Worm (Caenorhabditis elegans) whole organism, L4 larva: ENCODE data around the gene F55D10.4.
A peak's percentile ranks its signal among the peaks of the same experiment; 100 is the strongest.

Experiments used
- F26F4.8 ChIP-seq: fragments of 200-800 bp; sonication (Bioruptor generic); conservative IDR thresholded peaks from 2 replicates; pipeline ENCODE4 v1.3.6; 2022; ENCODE audit warnings: missing genetic modification characterization, missing compliant biosample characterization
- F44E2.7 ChIP-seq: fragments of 200-800 bp; sonication (Bioruptor generic); IDR thresholded peaks from 2 replicates; pipeline ENCODE4 v2.1.2; 2022; ENCODE audit warnings: missing genetic modification characterization, missing compliant biosample characterization
- Y105C5A.15 ChIP-seq: fragments of 200-800 bp; sonication (Bioruptor generic); IDR thresholded peaks from 2 replicates; pipeline ENCODE4 v1.3.6; 2022; ENCODE audit warnings: missing genetic modification characterization, missing compliant biosample characterization
- Y5F2A.4 ChIP-seq: fragments of 200-800 bp; sonication (Bioruptor generic); optimal IDR thresholded peaks from 2 replicates; lab custom pipeline; 2018; ENCODE audit warnings: mild to moderate bottlenecking, missing genetic modification characterization, missing compliant biosample characterization
- ZK337.2 ChIP-seq: fragments of 200-800 bp; sonication (Bioruptor generic); IDR thresholded peaks from 2 replicates; pipeline ENCODE4 v1.3.6; 2022; ENCODE audit warnings: missing genetic modification reagents, missing genetic modification characterization, missing compliant biosample characterization
- aly-2 ChIP-seq: sonication (generic microtip); optimal IDR thresholded peaks from 2 replicates; lab custom pipeline; 2018; ENCODE audit warnings: missing biosample characterization, missing genetic modification characterization
- ama-1 ChIP-seq: fragments of 150-350 bp; optimal IDR thresholded peaks from 2 replicates; lab custom pipeline; 2014; ENCODE audit warnings: inconsistent platforms, mixed read lengths
- ceh-20 ChIP-seq: fragments of 200-800 bp; sonication (Bioruptor generic); IDR thresholded peaks from 2 replicates; pipeline ENCODE4 v1.3.6; 2022; ENCODE audit warnings: missing genetic modification reagents, missing genetic modification characterization, missing compliant biosample characterization
- ceh-28 ChIP-seq: fragments of 150-350 bp; optimal IDR thresholded peaks from 2 replicates; lab custom pipeline; 2014; ENCODE audit warnings: missing biosample characterization, missing genetic modification reagents, missing genetic modification characterization
- ceh-44 ChIP-seq: fragments of 200-800 bp; sonication (Bioruptor generic); IDR thresholded peaks from 2 replicates; pipeline ENCODE4 v1.3.6; 2022; ENCODE audit warnings: missing genetic modification reagents, missing genetic modification characterization, missing compliant biosample characterization
- ceh-82 ChIP-seq: sonication (generic microtip); optimal IDR thresholded peaks from 2 replicates; lab custom pipeline; 2017; ENCODE audit warnings: missing biosample characterization, missing genetic modification characterization
- daf-12 ChIP-seq: fragments of 150-350 bp; optimal IDR thresholded peaks from 2 replicates; lab custom pipeline; 2014; ENCODE audit warnings: missing biosample characterization, missing genetic modification reagents, missing genetic modification characterization
- daf-16 ChIP-seq, 3 experiments: sonication (generic microtip); optimal IDR thresholded peaks; 2 replicates each; lab custom pipeline; 2016 to 2017; ENCODE audit warnings: missing genetic modification characterization in 3 of 3, missing genetic modification reagents in 3 of 3, mild to moderate bottlenecking in 2 of 3, missing compliant biosample characterization in 2 of 3, missing biosample characterization in 1 of 3, moderate library complexity in 1 of 3
- daf-19 ChIP-seq: fragments of 200-800 bp; sonication (Bioruptor generic); conservative IDR thresholded peaks from 2 replicates; pipeline ENCODE4 v1.3.6; 2022; ENCODE audit warnings: missing genetic modification characterization, missing compliant biosample characterization
- daf-8 ChIP-seq: fragments of 200-800 bp; sonication (Bioruptor generic); IDR thresholded peaks from 2 replicates; pipeline ENCODE4 v1.3.6; 2022; ENCODE audit warnings: missing genetic modification characterization, missing compliant biosample characterization
- dmd-8 ChIP-seq: fragments of 200-800 bp; sonication (Bioruptor generic); IDR thresholded peaks from 2 replicates; pipeline ENCODE4 v1.3.6; 2022; ENCODE audit warnings: missing genetic modification characterization, missing compliant biosample characterization
- dpl-1 ChIP-seq: fragments of 150-350 bp; optimal IDR thresholded peaks from 2 replicates; lab custom pipeline; 2014; ENCODE audit warnings: missing biosample characterization, missing genetic modification reagents, missing genetic modification characterization
- dve-1 ChIP-seq: sonication (generic microtip); optimal IDR thresholded peaks from 2 replicates; lab custom pipeline; 2017; ENCODE audit warnings: antibody characterized with exemption, mild to moderate bottlenecking, missing genetic modification characterization, missing compliant biosample characterization; ENCODE audit not compliant: insufficient read depth
- fkh-10 ChIP-seq: fragments of 150-350 bp; optimal IDR thresholded peaks from 2 replicates; lab custom pipeline; 2014; ENCODE audit warnings: missing biosample characterization, missing genetic modification reagents, missing genetic modification characterization
- fos-1 ChIP-seq: fragments of 150-350 bp; optimal IDR thresholded peaks from 2 replicates; lab custom pipeline; 2014; ENCODE audit warnings: missing biosample characterization, missing genetic modification characterization
- hlh-11 ChIP-seq: fragments of 200-800 bp; sonication (Bioruptor generic); optimal IDR thresholded peaks from 2 replicates; lab custom pipeline; 2018; ENCODE audit warnings: mild to moderate bottlenecking, missing genetic modification characterization, missing compliant biosample characterization
- hlh-30 ChIP-seq: sonication (generic microtip); optimal IDR thresholded peaks from 2 replicates; lab custom pipeline; 2017; ENCODE audit warnings: antibody characterized with exemption, mild to moderate bottlenecking, missing genetic modification characterization, missing compliant biosample characterization; ENCODE audit not compliant: insufficient read depth
- lin-1 ChIP-seq: fragments of 200-800 bp; sonication (Bioruptor generic); IDR thresholded peaks from 2 replicates; pipeline ENCODE4 v1.3.6; 2022; ENCODE audit warnings: missing genetic modification reagents, missing genetic modification characterization, missing compliant biosample characterization
- lin-13 ChIP-seq: fragments of 150-350 bp; optimal IDR thresholded peaks from 2 replicates; lab custom pipeline; 2014; ENCODE audit warnings: missing biosample characterization, missing genetic modification reagents, missing genetic modification characterization
- lir-3 ChIP-seq: sonication (generic microtip); optimal IDR thresholded peaks from 2 replicates; lab custom pipeline; 2016; ENCODE audit warnings: mild to moderate bottlenecking, missing genetic modification characterization, missing compliant biosample characterization
- madf-9 ChIP-seq: fragments of 200-800 bp; sonication (Bioruptor generic); conservative IDR thresholded peaks from 2 replicates; pipeline ENCODE4 v1.3.6; 2022; ENCODE audit warnings: missing genetic modification reagents, missing genetic modification characterization, missing compliant biosample characterization
- mes-2 ChIP-seq: sonication (generic microtip); optimal IDR thresholded peaks from 2 replicates; lab custom pipeline; 2016; ENCODE audit warnings: missing genotype, mild to moderate bottlenecking, missing genetic modification characterization, missing compliant biosample characterization; ENCODE audit not compliant: poor library complexity, severe bottlenecking
- mxl-2 ChIP-seq: fragments of 200-800 bp; sonication (Bioruptor generic); conservative IDR thresholded peaks from 2 replicates; pipeline ENCODE4 v1.3.6; 2022; ENCODE audit warnings: missing genetic modification reagents, missing genetic modification characterization, missing compliant biosample characterization
- mxl-3 ChIP-seq: fragments of 200-800 bp; sonication (Bioruptor generic); optimal IDR thresholded peaks from 2 replicates; lab custom pipeline; 2018; ENCODE audit warnings: mild to moderate bottlenecking, missing genetic modification characterization, missing compliant biosample characterization
- nhr-102 ChIP-seq: sonication (generic microtip); optimal IDR thresholded peaks from 2 replicates; lab custom pipeline; 2016; ENCODE audit warnings: mild to moderate bottlenecking, missing genetic modification characterization, moderate library complexity, missing compliant biosample characterization
- nhr-11 ChIP-seq: fragments of 150-350 bp; optimal IDR thresholded peaks from 2 replicates; lab custom pipeline; 2014; ENCODE audit warnings: missing biosample characterization, missing genetic modification characterization
- nhr-237 ChIP-seq: sonication (generic microtip); optimal IDR thresholded peaks from 2 replicates; lab custom pipeline; 2017; ENCODE audit warnings: missing biosample characterization, missing genetic modification characterization
- nhr-28 ChIP-seq: fragments of 150-350 bp; optimal IDR thresholded peaks from 2 replicates; lab custom pipeline; 2014; ENCODE audit warnings: missing biosample characterization, missing genetic modification characterization
- nhr-42 ChIP-seq: fragments of 200-800 bp; sonication (Bioruptor generic); IDR thresholded peaks from 2 replicates; pipeline ENCODE4 v1.3.6; 2022; ENCODE audit warnings: missing genetic modification characterization, missing compliant biosample characterization
- pha-4 ChIP-seq, 2 experiments: fragments of 150-350 bp in 1 of 2; fragments of 200-800 bp in 1 of 2; sonication (Bioruptor generic) in 1 of 2; IDR thresholded peaks in 1 of 2; optimal IDR thresholded peaks in 1 of 2; 2 replicates each; pipeline versions ENCODE4 v1.3.6 to Lab custom; 2014 to 2022; ENCODE audit warnings: missing genetic modification characterization in 2 of 2, missing genetic modification reagents in 2 of 2, missing biosample characterization in 1 of 2, missing compliant biosample characterization in 1 of 2
- php-3 ChIP-seq: fragments of 200-800 bp; sonication (Bioruptor generic); IDR thresholded peaks from 2 replicates; pipeline ENCODE4 v1.3.6; 2022; ENCODE audit warnings: missing genetic modification reagents, missing genetic modification characterization, missing compliant biosample characterization
- pqm-1 ChIP-seq: sonication (generic microtip); optimal IDR thresholded peaks from 2 replicates; lab custom pipeline; 2017; ENCODE audit warnings: missing biosample characterization, missing genetic modification characterization
- rbr-2 ChIP-seq: sonication (generic microtip); optimal IDR thresholded peaks from 2 replicates; lab custom pipeline; 2016; ENCODE audit warnings: missing genotype, missing genetic modification characterization, missing compliant biosample characterization
- saeg-2 ChIP-seq: fragments of 200-800 bp; sonication (Bioruptor generic); IDR thresholded peaks from 2 replicates; pipeline ENCODE4 v1.3.6; 2022; ENCODE audit warnings: missing genetic modification reagents, missing genetic modification characterization, missing compliant biosample characterization
- set-16 ChIP-seq: fragments of 200-800 bp; sonication (Bioruptor generic); IDR thresholded peaks from 2 replicates; pipeline ENCODE4 v1.3.6; 2022; ENCODE audit warnings: missing genetic modification reagents, missing genetic modification characterization, missing compliant biosample characterization
- snpc-4 ChIP-seq: fragments of 150-350 bp; optimal IDR thresholded peaks from 2 replicates; lab custom pipeline; 2014; ENCODE audit warnings: missing biosample characterization, missing genetic modification characterization
- spr-1 ChIP-seq: sonication (generic microtip); optimal IDR thresholded peaks from 2 replicates; lab custom pipeline; 2016; ENCODE audit warnings: mild to moderate bottlenecking, missing genetic modification characterization, missing compliant biosample characterization
- spr-3 ChIP-seq: fragments of 200-800 bp; sonication (Bioruptor generic); optimal IDR thresholded peaks from 2 replicates; lab custom pipeline; 2018; ENCODE audit warnings: mild to moderate bottlenecking, missing genetic modification characterization, missing compliant biosample characterization
- tag-97 ChIP-seq: fragments of 200-800 bp; sonication (Bioruptor generic); IDR thresholded peaks from 2 replicates; pipeline ENCODE4 v1.3.6; 2022; ENCODE audit warnings: missing genetic modification characterization, missing compliant biosample characterization
- tra-1 ChIP-seq: fragments of 200-800 bp; sonication (Bioruptor generic); IDR thresholded peaks from 2 replicates; pipeline ENCODE4 v1.3.6; 2022; ENCODE audit warnings: missing genetic modification reagents, missing genetic modification characterization, missing compliant biosample characterization
- unc-130 ChIP-seq: sonication (generic microtip); optimal IDR thresholded peaks from 2 replicates; lab custom pipeline; 2016; ENCODE audit warnings: missing genetic modification reagents, missing genetic modification characterization, missing compliant biosample characterization
- unc-62 ChIP-seq, 3 experiments: fragments of 150-350 bp in 1 of 3; sonication (generic microtip); optimal IDR thresholded peaks in 2 of 3; peaks in 1 of 3; 1 replicate in 1 of 3; 2 replicates in 2 of 3; lab custom pipeline; 2014 to 2017; ENCODE audit warnings: missing biosample characterization in 3 of 3, missing genetic modification characterization in 3 of 3, missing genetic modification reagents in 3 of 3, missing genotype in 1 of 3
- zfp-2 ChIP-seq: sonication (generic microtip); optimal IDR thresholded peaks from 2 replicates; lab custom pipeline; 2016; ENCODE audit warnings: mild to moderate bottlenecking, missing genetic modification characterization, missing compliant biosample characterization
- zfp-3 ChIP-seq: fragments of 200-800 bp; sonication (Bioruptor generic); conservative IDR thresholded peaks from 2 replicates; pipeline ENCODE4 v1.3.6; 2022; ENCODE audit warnings: missing genetic modification reagents, missing genetic modification characterization, missing compliant biosample characterization
- zip-2 ChIP-seq: fragments of 150-350 bp; optimal IDR thresholded peaks from 2 replicates; lab custom pipeline; 2014; ENCODE audit warnings: missing biosample characterization, missing genetic modification characterization
- ztf-11 ChIP-seq: fragments of 150-350 bp; optimal IDR thresholded peaks from 2 replicates; lab custom pipeline; 2014; ENCODE audit warnings: missing biosample characterization, missing genetic modification characterization

F55D10.4 gene

ce11 chrX:4700083-4700482, 20.4 kb downstream of the F55D10.4 start (continued):
- TF ChIP-seq nhr-237 (tag; lab: Kevin White, UChicago), result no peak
- TF ChIP-seq daf-16 (GFP tag; optimal IDR thresholded peaks at IDR 0.05; lab: Kevin White, UChicago), result no peak
- peak; percentile 62 for TF ChIP-seq daf-16 (tag; optimal IDR thresholded peaks at IDR 0.05; lab: Kevin White, UChicago)
- TF ChIP-seq Y105C5A.15 (GFP tag; lab: Robert Waterston, UW), result no peak
- peak; percentile 94 for TF ChIP-seq pqm-1 (tag; lab: Kevin White, UChicago)
- no peak for TF ChIP-seq zip-2 (tag; lab: Kevin White, UChicago)
- TF ChIP-seq Y5F2A.4 (GFP tag; lab: Kevin White, UChicago), result no peak
- TF ChIP-seq ceh-28 (tag; lab: Kevin White, UChicago), result no peak
- TF ChIP-seq spr-1 (tag; lab: Kevin White, UChicago), result no peak
- TF ChIP-seq pha-4 (GFP tag; IDR thresholded peaks at IDR 0.05; lab: Robert Waterston, UW), result 0 out of 2 replicates have a peak, but pooled peaks have one; percentile 21
- no peak for TF ChIP-seq pha-4 (tag; optimal IDR thresholded peaks at IDR 0.05; lab: Kevin White, UChicago)
- no peak for TF ChIP-seq fkh-10 (GFP tag; lab: Kevin White, UChicago)
- TF ChIP-seq ztf-11, result no peak
- no peak for TF ChIP-seq daf-12 (tag; lab: Kevin White, UChicago)
- peak; percentile 69 for TF ChIP-seq nhr-28 (tag; lab: Kevin White, UChicago)
- no peak for TF ChIP-seq zfp-3 (GFP tag; lab: Robert Waterston, UW)
- peak; percentile 84 for TF ChIP-seq dve-1
- no peak for TF ChIP-seq nhr-42 (GFP tag; lab: Robert Waterston, UW)
- TF ChIP-seq mes-2 (tag; lab: Kevin White, UChicago), result no peak
- TF ChIP-seq lir-3 (tag; lab: Kevin White, UChicago), result no peak
- no peak for TF ChIP-seq mxl-3 (GFP tag; lab: Kevin White, UChicago)
- no peak for TF ChIP-seq set-16 (GFP tag; lab: Robert Waterston, UW)
- TF ChIP-seq ama-1 (lab: Kevin White, UChicago), result no peak
- peak; percentile 67 for TF ChIP-seq hlh-11
- no peak for TF ChIP-seq zfp-2 (tag; lab: Kevin White, UChicago)
- TF ChIP-seq unc-62 (GFP tag; optimal IDR thresholded peaks at IDR 0.05 in 1 of 2; lab: Kevin White, UChicago), result peak in 1 of 2 experiments; percentile 92
- TF ChIP-seq unc-62 (tag; optimal IDR thresholded peaks at IDR 0.05; lab: Kevin White, UChicago), result no peak
- no peak for TF ChIP-seq F26F4.8 (GFP tag; lab: Robert Waterston, UW)
- TF ChIP-seq tra-1 (GFP tag; lab: Robert Waterston, UW), result peak; percentile 57
- no peak for TF ChIP-seq saeg-2 (GFP tag; lab: Robert Waterston, UW)
- TF ChIP-seq ceh-44 (GFP tag; lab: Robert Waterston, UW), result no peak
- TF ChIP-seq php-3 (GFP tag; lab: Robert Waterston, UW), result no peak
- no peak for TF ChIP-seq F44E2.7 (GFP tag; lab: Robert Waterston, UW)
- TF ChIP-seq lin-1 (GFP tag; lab: Robert Waterston, UW), result no peak
- no peak for TF ChIP-seq fos-1 (tag; lab: Kevin White, UChicago)
- no peak for TF ChIP-seq dmd-8 (GFP tag; lab: Robert Waterston, UW)
- peak; percentile 46 for TF ChIP-seq nhr-102
- no peak for TF ChIP-seq spr-3 (GFP tag; lab: Kevin White, UChicago)
- no peak for TF ChIP-seq tag-97 (GFP tag; lab: Robert Waterston, UW)
- no peak for TF ChIP-seq ceh-82 (tag; lab: Kevin White, UChicago)
- TF ChIP-seq nhr-11 (tag; lab: Kevin White, UChicago), result no peak
- TF ChIP-seq daf-19 (GFP tag; lab: Robert Waterston, UW), result no peak
- no peak for TF ChIP-seq unc-130
- no peak for TF ChIP-seq lin-13 (GFP tag; lab: Kevin White, UChicago)
- TF ChIP-seq dpl-1 (GFP tag; lab: Kevin White, UChicago), result no peak
- no peak for TF ChIP-seq rbr-2 (tag; lab: Kevin White, UChicago)
- no peak for TF ChIP-seq daf-8
- no peak for TF ChIP-seq mxl-2 (GFP tag; lab: Robert Waterston, UW)
- no peak for TF ChIP-seq ZK337.2 (GFP tag; lab: Robert Waterston, UW)
- TF ChIP-seq madf-9, result no peak
- peak; percentile 23 for TF ChIP-seq hlh-30 (tag; lab: Kevin White, UChicago)
- TF ChIP-seq snpc-4 (tag; lab: Kevin White, UChicago), result no peak
- no peak for TF ChIP-seq ceh-20
- no peak for TF ChIP-seq aly-2 (tag; lab: Kevin White, UChicago)
